Fruit fly (Drosophila melanogaster) whole organism, embryonic: Measurements from ENCODE around the gene CG10510.

Source experiments
- Atf6 ChIP-seq: fragments of 200-800 bp; sonication (Bioruptor generic); IDR thresholded peaks from 2 replicates; pipeline ENCODE4 v1.3.6; 2022; ENCODE audit warnings: missing biosample characterization, missing genetic modification characterization
- Blimp-1 ChIP-seq: fragments of 200-800 bp; sonication (Bioruptor generic); optimal IDR thresholded peaks from 3 replicates; lab custom pipeline; 2018; ENCODE audit warnings: missing biosample characterization, missing genetic modification characterization, mild to moderate bottlenecking, moderate library complexity, missing genetic modification reagents
- C15 ChIP-seq: fragments of 200-800 bp; sonication (Bioruptor generic); IDR thresholded peaks from 3 replicates; pipeline ENCODE4 v1.3.6; 2022; ENCODE audit warnings: missing biosample characterization, missing genetic modification characterization
- CG12769 ChIP-seq: fragments of 200-800 bp; sonication (Bioruptor generic); optimal IDR thresholded peaks from 2 replicates; lab custom pipeline; 2019; ENCODE audit warnings: missing biosample characterization, mild to moderate bottlenecking, missing genetic modification characterization, moderate library complexity
- CG13123 ChIP-seq: fragments of 200-800 bp; sonication (Bioruptor generic); optimal IDR thresholded peaks from 2 replicates; lab custom pipeline; 2016; ENCODE audit warnings: missing biosample characterization, missing genetic modification characterization
- CG13287 ChIP-seq: fragments of 200-800 bp; sonication (Bioruptor generic); IDR thresholded peaks from 2 replicates; pipeline ENCODE4 v1.3.6; 2022; ENCODE audit warnings: missing biosample characterization, missing genetic modification characterization; ENCODE audit not compliant: partially characterized antibody
- CG14441 ChIP-seq: fragments of 200-800 bp; sonication (Bioruptor generic); IDR thresholded peaks from 2 replicates; pipeline ENCODE4 v1.3.6; 2022; ENCODE audit warnings: missing biosample characterization, missing genetic modification characterization
- CG14965 ChIP-seq: fragments of 200-800 bp; sonication (Bioruptor generic); optimal IDR thresholded peaks from 2 replicates; lab custom pipeline; 2016; ENCODE audit warnings: missing biosample characterization, missing genetic modification characterization, borderline replicate concordance
- CG16813 ChIP-seq: fragments of 200-800 bp; sonication (Bioruptor generic); IDR thresholded peaks from 3 replicates; pipeline ENCODE4 v1.3.6; 2022; ENCODE audit warnings: missing biosample characterization, missing genetic modification characterization; ENCODE audit not compliant: partially characterized antibody
- CG1792 ChIP-seq: fragments of 200-800 bp; sonication (Bioruptor generic); optimal IDR thresholded peaks from 2 replicates; lab custom pipeline; 2016; ENCODE audit warnings: missing biosample characterization, missing genetic modification characterization
- CG18262 ChIP-seq: fragments of 200-800 bp; optimal IDR thresholded peaks from 3 replicates; lab custom pipeline; 2019; ENCODE audit warnings: missing biosample characterization, mild to moderate bottlenecking, missing genetic modification characterization, moderate library complexity
- CG18476 ChIP-seq: fragments of 200-800 bp; sonication (Bioruptor generic); optimal IDR thresholded peaks from 2 replicates; lab custom pipeline; 2016; ENCODE audit warnings: missing biosample characterization, mild to moderate bottlenecking, missing genetic modification characterization
- CG2712 ChIP-seq: fragments of 200-800 bp; optimal IDR thresholded peaks from 3 replicates; lab custom pipeline; 2019; ENCODE audit warnings: missing biosample characterization, mild to moderate bottlenecking, missing genetic modification characterization, moderate library complexity
- CG31441 ChIP-seq: fragments of 200-800 bp; sonication (Bioruptor generic); IDR thresholded peaks from 2 replicates; pipeline ENCODE4 v1.3.6; 2022; ENCODE audit warnings: missing biosample characterization, missing genetic modification characterization
- CG3163 ChIP-seq: fragments of 200-800 bp; sonication (Bioruptor generic); optimal IDR thresholded peaks from 3 replicates; lab custom pipeline; 2016; ENCODE audit warnings: missing biosample characterization, missing genetic modification characterization
- CG32772 ChIP-seq: fragments of 200-800 bp; sonication (Bioruptor generic); IDR thresholded peaks from 2 replicates; pipeline ENCODE4 v1.3.6; 2022; ENCODE audit warnings: missing biosample characterization, missing genetic modification characterization
- CG34224 ChIP-seq: fragments of 200-800 bp; sonication (Bioruptor generic); IDR thresholded peaks from 3 replicates; pipeline ENCODE4 v1.3.6; 2022; ENCODE audit warnings: missing biosample characterization, missing genetic modification characterization; ENCODE audit not compliant: partially characterized antibody
- CG34376 ChIP-seq: fragments of 200-800 bp; sonication (Bioruptor generic); optimal IDR thresholded peaks from 2 replicates; lab custom pipeline; 2018; ENCODE audit warnings: missing biosample characterization, mild to moderate bottlenecking, missing genetic modification characterization
- CG4404 ChIP-seq: fragments of 200-800 bp; sonication (Bioruptor generic); IDR thresholded peaks from 2 replicates; pipeline ENCODE4 v1.3.6; 2022; ENCODE audit warnings: missing biosample characterization, missing genetic modification characterization
- CG6683 ChIP-seq: fragments of 200-800 bp; sonication (Bioruptor generic); optimal IDR thresholded peaks from 2 replicates; lab custom pipeline; 2017; ENCODE audit warnings: missing biosample characterization, mild to moderate bottlenecking, missing genetic modification characterization, missing genetic modification reagents
- CG7786 ChIP-seq: fragments of 200-800 bp; sonication (Bioruptor generic); optimal IDR thresholded peaks from 2 replicates; lab custom pipeline; 2016; ENCODE audit warnings: missing biosample characterization, missing genetic modification characterization
- CG9932 ChIP-seq: fragments of 200-800 bp; sonication (Bioruptor generic); IDR thresholded peaks from 2 replicates; pipeline ENCODE4 v1.3.6; 2022; ENCODE audit warnings: missing biosample characterization, missing genetic modification characterization
- Drgx ChIP-seq: fragments of 200-800 bp; sonication (Bioruptor generic); IDR thresholded peaks from 2 replicates; pipeline ENCODE4 v1.3.6; 2022; ENCODE audit warnings: missing biosample characterization, missing genetic modification characterization
- ERR ChIP-seq: fragments of 200-800 bp; sonication (Bioruptor generic); optimal IDR thresholded peaks from 2 replicates; lab custom pipeline; 2016; ENCODE audit warnings: missing biosample characterization, missing genetic modification characterization
- HHEX ChIP-seq: fragments of 200-800 bp; sonication (Bioruptor generic); optimal IDR thresholded peaks from 3 replicates; lab custom pipeline; 2017; ENCODE audit warnings: missing biosample characterization, mild to moderate bottlenecking, missing genetic modification characterization, missing genetic modification reagents
- Hmx ChIP-seq: fragments of 200-800 bp; sonication (Bioruptor generic); optimal IDR thresholded peaks from 2 replicates; lab custom pipeline; 2016; ENCODE audit warnings: missing biosample characterization, missing genetic modification characterization
- Hr78 ChIP-seq, 2 experiments: fragments of 200-800 bp in 1 of 2; fragments of >200 bp in 1 of 2; sonication (Bioruptor generic) in 1 of 2; optimal IDR thresholded peaks; 2 replicates each; lab custom pipeline; 2017 to 2019; ENCODE audit warnings: missing biosample characterization in 2 of 2, missing genetic modification characterization in 2 of 2, mild to moderate bottlenecking in 1 of 2, moderate library complexity in 1 of 2
- Hsf ChIP-seq: fragments of 200-800 bp; sonication (Bioruptor generic); optimal IDR thresholded peaks from 3 replicates; lab custom pipeline; 2016; ENCODE audit warnings: missing biosample characterization, missing genetic modification characterization
- Mes4 ChIP-seq: fragments of 200-800 bp; sonication (Bioruptor generic); optimal IDR thresholded peaks from 2 replicates; lab custom pipeline; 2016; ENCODE audit warnings: missing biosample characterization, missing genetic modification characterization
- NC2β ChIP-seq: fragments of 200-800 bp; sonication (Bioruptor generic); optimal IDR thresholded peaks from 2 replicates; lab custom pipeline; 2016; ENCODE audit warnings: missing biosample characterization, missing genetic modification characterization
- Ptx1 ChIP-seq: fragments of 200-800 bp; sonication (Bioruptor generic); IDR thresholded peaks from 2 replicates; pipeline ENCODE4 v1.3.6; 2022; ENCODE audit warnings: missing biosample characterization, missing genetic modification characterization
- Scr ChIP-seq: fragments of 200-800 bp; sonication (Bioruptor generic); IDR thresholded peaks from 2 replicates; pipeline ENCODE4 v1.3.6; 2022; ENCODE audit warnings: missing biosample characterization, missing genetic modification characterization; ENCODE audit not compliant: partially characterized antibody
- Sin3A ChIP-seq: fragments of >200 bp; optimal IDR thresholded peaks from 2 replicates; lab custom pipeline; 2018
- Sox102F ChIP-seq: fragments of 200-800 bp; sonication (Bioruptor generic); optimal IDR thresholded peaks from 2 replicates; lab custom pipeline; 2018; ENCODE audit warnings: missing biosample characterization, mild to moderate bottlenecking, missing genetic modification characterization, moderate library complexity
- TFAM ChIP-seq: fragments of 200-800 bp; sonication (Bioruptor generic); optimal IDR thresholded peaks from 2 replicates; lab custom pipeline; 2017; ENCODE audit warnings: missing biosample characterization, missing genetic modification characterization, inconsistent platforms
- Tbp ChIP-seq: fragments of >200 bp; optimal IDR thresholded peaks from 2 replicates; lab custom pipeline; 2018; ENCODE audit warnings: missing biosample characterization, missing genetic modification characterization
- br ChIP-seq: fragments of >200 bp; optimal IDR thresholded peaks from 2 replicates; lab custom pipeline; 2017
- caup ChIP-seq: fragments of 200-800 bp; sonication (Bioruptor generic); optimal IDR thresholded peaks from 3 replicates; lab custom pipeline; 2017; ENCODE audit warnings: missing biosample characterization, mild to moderate bottlenecking, missing genetic modification characterization, moderate library complexity; ENCODE audit not compliant: severe bottlenecking
- gem ChIP-seq: fragments of 200-800 bp; sonication (Bioruptor generic); optimal IDR thresholded peaks from 2 replicates; lab custom pipeline; 2019; ENCODE audit warnings: missing biosample characterization, mild to moderate bottlenecking, missing genetic modification characterization, moderate library complexity
- hth ChIP-seq: fragments of >200 bp; optimal IDR thresholded peaks from 2 replicates; lab custom pipeline; 2017; ENCODE audit warnings: inconsistent platforms
- jumu ChIP-seq: fragments of 200-800 bp; sonication (Bioruptor generic); optimal IDR thresholded peaks from 3 replicates; lab custom pipeline; 2016; ENCODE audit warnings: missing biosample characterization, missing genetic modification characterization
- knrl ChIP-seq: fragments of 200-800 bp; sonication (Bioruptor generic); IDR thresholded peaks from 3 replicates; pipeline ENCODE4 v1.3.6; 2022; ENCODE audit warnings: missing biosample characterization, missing genetic modification characterization; ENCODE audit not compliant: partially characterized antibody
- maf-S ChIP-seq: fragments of 200-800 bp; sonication (Bioruptor generic); optimal IDR thresholded peaks from 2 replicates; lab custom pipeline; 2016; ENCODE audit warnings: missing biosample characterization, missing genetic modification characterization
- pita ChIP-seq: fragments of 200-800 bp; sonication (Bioruptor generic); optimal IDR thresholded peaks from 2 replicates; lab custom pipeline; 2017; ENCODE audit warnings: missing biosample characterization, mild to moderate bottlenecking, missing genetic modification characterization
- pzg ChIP-seq: fragments of 200-800 bp; sonication (Bioruptor generic); optimal IDR thresholded peaks from 3 replicates; lab custom pipeline; 2018; ENCODE audit warnings: missing biosample characterization, mild to moderate bottlenecking, missing genetic modification characterization, moderate library complexity
- ro ChIP-seq: fragments of 200-800 bp; sonication (Bioruptor generic); IDR thresholded peaks from 2 replicates; pipeline ENCODE4 v1.3.6; 2022; ENCODE audit warnings: missing biosample characterization, missing genetic modification characterization
- run ChIP-seq: fragments of 200-800 bp; sonication (Bioruptor generic); optimal IDR thresholded peaks from 3 replicates; lab custom pipeline; 2018; ENCODE audit warnings: missing biosample characterization, mild to moderate bottlenecking, missing genetic modification characterization
- sqz ChIP-seq: fragments of 200-800 bp; sonication (Bioruptor generic); optimal IDR thresholded peaks from 3 replicates; lab custom pipeline; 2018; ENCODE audit warnings: missing biosample characterization, mild to moderate bottlenecking, missing genetic modification characterization
- stwl ChIP-seq: fragments of 200-800 bp; sonication (Bioruptor generic); optimal IDR thresholded peaks from 3 replicates; lab custom pipeline; 2018; ENCODE audit warnings: missing biosample characterization, mild to moderate bottlenecking, missing genetic modification characterization, moderate library complexity
- twi ChIP-seq: fragments of 200-800 bp; optimal IDR thresholded peaks from 2 replicates; lab custom pipeline; 2019; ENCODE audit warnings: missing biosample characterization, mild to moderate bottlenecking, missing genetic modification characterization, moderate library complexity
- zen ChIP-seq: fragments of 200-800 bp; sonication (Bioruptor generic); optimal IDR thresholded peaks from 3 replicates; lab custom pipeline; 2018; ENCODE audit warnings: missing biosample characterization, mild to moderate bottlenecking, missing genetic modification characterization, moderate library complexity

CG10510 gene

dm6 chr3L:21251381-21251780 is 41.5 kb upstream of the CG10510 start (continued):
- TF ChIP-seq pita (GFP tag; lab: Kevin White, UChicago), result no peak
- TF ChIP-seq Ptx1 (GFP tag; lab: Robert Waterston, UW), result peak; percentile 50
- peak; percentile 46 for TF ChIP-seq CG9932 (GFP tag; lab: Robert Waterston, UW)
- TF ChIP-seq jumu (GFP tag; lab: Kevin White, UChicago), result peak; percentile 40
- no peak for TF ChIP-seq run (tag; lab: Kevin White, UChicago)
- TF ChIP-seq CG12769, result peak; percentile 12
- TF ChIP-seq CG16813 (GFP tag; lab: Robert Waterston, UW), result no peak
- TF ChIP-seq CG14441 (GFP tag; lab: Robert Waterston, UW), result peak; percentile 64
- peak; percentile 18 for TF ChIP-seq HHEX

dm6 chr3L:21243417-21243816 is 33.5 kb upstream of the CG10510 start:
- TF ChIP-seq Sin3A (no peak), Atf6 (GFP tag; lab: Robert Waterston, UW) (no peak), CG13123 (GFP tag; lab: Kevin White, UChicago) (no peak), CG14965 (GFP tag; lab: Kevin White, UChicago) (no peak), CG34224 (no peak), C15 (GFP tag; lab: Robert Waterston, UW) (no peak), Tbp (no peak), CG13287 (no peak), Mes4 (GFP tag; lab: Kevin White, UChicago) (no peak), CG34376 (GFP tag; lab: Kevin White, UChicago) (no peak), CG7786 (GFP tag; lab: Kevin White, UChicago) (no peak), sqz (no peak), CG18476 (GFP tag; lab: Kevin White, UChicago) (no peak), CG1792 (GFP tag; lab: Kevin White, UChicago) (no peak), Drgx (GFP tag; lab: Robert Waterston, UW) (0 out of 2 replicates have a peak, but pooled peaks have one; percentile 23), Scr (no peak), CG32772 (GFP tag; lab: Robert Waterston, UW) (no peak), CG4404 (no peak), TFAM (GFP tag; lab: Kevin White, UChicago) (no peak), CG18262 (tag; lab: Kevin White, UChicago) (peak; percentile 5), pzg (GFP tag; lab: Kevin White, UChicago) (no peak), Hmx (no peak), gem (tag; lab: Kevin White, UChicago) (peak; percentile 19), CG6683 (GFP tag; lab: Kevin White, UChicago) (no peak), ERR (GFP tag; lab: Kevin White, UChicago) (no peak), ro (GFP tag; lab: Robert Waterston, UW) (no peak), NC2β (GFP tag; lab: Kevin White, UChicago) (no peak), Sox102F (GFP tag; lab: Kevin White, UChicago) (peak; percentile 1), CG3163 (no peak), zen (tag; lab: Kevin White, UChicago) (no peak), br (lab: Kevin White, UChicago) (no peak), Blimp-1 (GFP tag; lab: Kevin White, UChicago) (no peak), knrl (GFP tag; lab: Robert Waterston, UW) (no peak), Hr78 (GFP tag; optimal IDR thresholded peaks at IDR 0.05; lab: Kevin White, UChicago) (no peak), stwl (tag; lab: Kevin White, UChicago) (no peak), maf-S (GFP tag; lab: Kevin White, UChicago) (no peak), CG31441 (GFP tag; lab: Robert Waterston, UW) (0 out of 2 replicates have a peak, but pooled peaks have one; percentile 20), hth (lab: Kevin White, UChicago) (no peak), twi (tag; lab: Kevin White, UChicago) (no peak), Hsf (no peak), CG2712 (tag; lab: Kevin White, UChicago) (peak; percentile 0), caup (GFP tag; lab: Kevin White, UChicago) (no peak)
